Worm (Caenorhabditis elegans) whole organism, L4 larva: ENCODE data around the gene ZK637.4.

Experiments
- F44E2.7 ChIP-seq: fragments of 200-800 bp; sonication (Bioruptor generic); IDR thresholded peaks from 2 replicates; pipeline ENCODE4 v2.1.2; 2022; ENCODE audit warnings: missing genetic modification characterization, missing compliant biosample characterization
- ztf-7 ChIP-seq: fragments of 150-350 bp; optimal IDR thresholded peaks from 2 replicates; lab custom pipeline; 2014; ENCODE audit warnings: missing biosample characterization, missing genetic modification characterization

DNA sequence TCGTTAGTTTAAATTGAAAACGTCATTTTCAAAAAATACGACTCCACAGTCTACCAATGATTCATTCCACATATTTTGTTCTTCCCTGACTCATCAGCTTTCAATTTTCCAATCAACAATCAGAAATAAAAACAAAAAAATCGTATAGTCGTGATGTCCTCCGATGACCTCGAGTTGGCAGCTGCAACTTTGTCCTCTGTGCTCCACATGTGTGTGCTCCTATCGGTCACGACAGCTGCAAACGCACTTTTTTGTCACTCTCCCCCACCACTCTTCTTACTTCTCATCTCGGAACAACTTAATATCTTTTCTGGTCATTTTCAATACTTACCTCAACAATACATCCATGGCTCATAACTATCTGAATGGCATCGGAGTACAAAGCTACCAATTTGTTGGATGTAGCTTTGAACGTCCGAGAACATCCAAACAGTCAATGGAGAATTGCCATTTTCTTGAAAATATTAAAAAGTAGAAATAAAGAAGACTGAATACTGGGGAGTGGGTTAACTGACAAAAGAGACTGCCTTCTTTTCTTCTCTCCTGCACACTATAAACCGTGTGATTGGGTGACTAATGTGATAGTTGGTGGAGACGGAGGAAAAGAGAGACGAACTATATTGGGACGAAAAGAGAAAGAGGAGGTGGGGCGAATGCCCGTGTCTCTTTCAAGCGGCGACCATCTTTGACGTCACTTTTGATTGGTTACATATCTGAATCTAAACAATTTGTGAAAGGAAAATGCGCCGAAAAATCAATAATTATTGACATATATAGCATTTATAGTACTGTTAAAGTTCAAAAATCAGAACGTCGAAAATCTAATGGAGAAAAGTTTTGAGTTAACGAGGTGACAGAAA lies 26.4 kb upstream of the ZK637.4 start:
- TF ChIP-seq ztf-7, result no peak
- no peak for TF ChIP-seq F44E2.7 (GFP tag; lab: Robert Waterston, UW)
